Worm (Caenorhabditis elegans): ENCODE results near the gene mrps-21.

DNA sequence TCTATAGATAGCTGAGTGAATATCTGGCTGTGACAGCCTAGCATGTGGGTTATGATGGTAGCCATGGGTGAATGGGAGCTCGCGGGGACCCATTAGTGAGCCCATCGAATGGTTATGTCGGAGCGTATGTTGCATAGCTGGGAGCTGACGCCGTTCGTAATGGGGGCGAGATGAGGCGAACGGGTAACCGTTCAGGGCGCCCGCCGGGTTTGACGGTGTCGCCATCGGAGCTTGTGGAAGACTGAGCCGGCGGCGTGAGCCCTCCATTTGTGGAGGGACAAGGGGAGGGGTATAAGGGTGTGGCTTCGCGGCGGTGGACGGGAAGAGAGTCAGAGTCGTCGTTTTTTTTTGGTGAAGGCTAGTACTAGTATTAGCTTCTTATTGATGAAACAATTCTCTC lies 35.5 kb downstream of the mrps-21 start:
- TF ChIP-seq ztf-4 (tag; optimal IDR thresholded peaks at IDR 0.05) (no peak), sma-3 (GFP tag; optimal IDR thresholded peaks at IDR 0.05) (no peak), nhr-12 (tag; optimal IDR thresholded peaks at IDR 0.05) (no peak)

All from whole organism, L2 larva.